Worm (Caenorhabditis elegans): ENCODE data around the gene pph-1.

Gene pph-1

ce11 chrV:10675978-10676377 lies 26.4 kb upstream of the pph-1 start:
- no peak for TF ChIP-seq elt-1 (tag; optimal IDR thresholded peaks at IDR 0.05)
- no peak for TF ChIP-seq fos-1 (tag; optimal IDR thresholded peaks at IDR 0.05)
- TF ChIP-seq nhr-43 (tag; optimal IDR thresholded peaks at IDR 0.05; ENCODE audit: poor library complexity, severe bottlenecking), result no peak
- no peak for TF ChIP-seq pha-4 (tag; optimal IDR thresholded peaks at IDR 0.05)
- no peak for TF ChIP-seq nhr-67 (tag; optimal IDR thresholded peaks at IDR 0.05)
- no peak for TF ChIP-seq snpc-4 (tag; optimal IDR thresholded peaks at IDR 0.05)
- no peak for TF ChIP-seq sea-2 (GFP tag; optimal IDR thresholded peaks at IDR 0.05)
- TF ChIP-seq ama-1 (optimal IDR thresholded peaks at IDR 0.05), result no peak
- TF ChIP-seq nhr-237 (tag; optimal IDR thresholded peaks at IDR 0.05), result no peak
- TF ChIP-seq nhr-28 (tag; optimal IDR thresholded peaks at IDR 0.05), result no peak
- TF ChIP-seq ZK546.5 (tag; optimal IDR thresholded peaks at IDR 0.05), result no peak
- TF ChIP-seq lsy-12 (tag; optimal IDR thresholded peaks at IDR 0.05), result no peak
- no peak for TF ChIP-seq lin-15B (tag; optimal IDR thresholded peaks at IDR 0.05)

- no peak for TF ChIP-seq nhr-237 (tag; optimal IDR thresholded peaks at IDR 0.05)
- TF ChIP-seq lin-15B (tag; optimal IDR thresholded peaks at IDR 0.05), result peak; percentile 12
- TF ChIP-seq egl-5 (tag; optimal IDR thresholded peaks at IDR 0.05), result peak; percentile 51
- TF ChIP-seq snpc-4 (tag; optimal IDR thresholded peaks at IDR 0.05), result peak; percentile 19
- peak; percentile 24 for TF ChIP-seq ama-1 (optimal IDR thresholded peaks at IDR 0.05)
- no peak for TF ChIP-seq mdl-1 (tag; optimal IDR thresholded peaks at IDR 0.05)
- TF ChIP-seq eor-1 (tag; optimal IDR thresholded peaks at IDR 0.05), result no peak
- TF ChIP-seq lin-39 (tag; optimal IDR thresholded peaks at IDR 0.05), result peak; percentile 5
- peak; percentile 60 for TF ChIP-seq hmg-11 (tag; optimal IDR thresholded peaks at IDR 0.05)
- TF ChIP-seq aly-2 (tag; optimal IDR thresholded peaks at IDR 0.05), result no peak
- TF ChIP-seq fkh-10 (GFP tag; optimal IDR thresholded peaks at IDR 0.05), result peak; percentile 61
- peak; percentile 63 for TF ChIP-seq nfya-1 (tag; optimal IDR thresholded peaks at IDR 0.05; ENCODE audit: insufficient read depth)
Measured at ce11 chrV:10677459-10677858, 24.9 kb upstream of the pph-1 start.

- TF ChIP-seq R02D3.7 (tag; optimal IDR thresholded peaks at IDR 0.05), result no peak
- TF ChIP-seq nhr-23 (tag; optimal IDR thresholded peaks at IDR 0.05), result peak; percentile 59
- no peak for TF ChIP-seq jun-1 (tag; optimal IDR thresholded peaks at IDR 0.05)
Measured at ce11 chrV:10679080-10679479, 23.3 kb upstream of the pph-1 start.

ce11 chrV:10679990-10680602 lies 22.3 kb upstream of the pph-1 start:
- TF ChIP-seq ZK546.5 (tag; optimal IDR thresholded peaks at IDR 0.05) (no peak), mdl-1 (tag; optimal IDR thresholded peaks at IDR 0.05) (no peak), nfya-1 (tag; optimal IDR thresholded peaks at IDR 0.05; ENCODE audit: insufficient read depth) (peak; percentile 18), sea-2 (GFP tag; optimal IDR thresholded peaks at IDR 0.05) (no peak), egl-27 (tag; optimal IDR thresholded peaks at IDR 0.05) (no peak), elt-2 (tag; optimal IDR thresholded peaks at IDR 0.05) (no peak)

- TF ChIP-seq elt-1 (tag; optimal IDR thresholded peaks at IDR 0.05), result no peak
- TF ChIP-seq ceh-28 (tag; optimal IDR thresholded peaks at IDR 0.05), result peak; percentile 46
- TF ChIP-seq nhr-43 (tag; optimal IDR thresholded peaks at IDR 0.05; ENCODE audit: poor library complexity, severe bottlenecking), result peak; percentile 53
- TF ChIP-seq nhr-11 (tag; optimal IDR thresholded peaks at IDR 0.05), result no peak
- peak; percentile 54 for TF ChIP-seq jun-1 (tag; optimal IDR thresholded peaks at IDR 0.05)
- TF ChIP-seq pha-4 (tag; optimal IDR thresholded peaks at IDR 0.05), result peak; percentile 7
- TF ChIP-seq elt-2 (tag; optimal IDR thresholded peaks at IDR 0.05), result peak; percentile 75
- peak; percentile 59 for TF ChIP-seq hmg-11 (tag; optimal IDR thresholded peaks at IDR 0.05)
- peak; percentile 57 for TF ChIP-seq nhr-23 (tag; optimal IDR thresholded peaks at IDR 0.05)
- TF ChIP-seq zag-1 (tag; optimal IDR thresholded peaks at IDR 0.05), result no peak
- TF ChIP-seq mdl-1 (tag; optimal IDR thresholded peaks at IDR 0.05), result peak; percentile 67
- TF ChIP-seq ama-1 (optimal IDR thresholded peaks at IDR 0.05), result peak; percentile 58
Measured at ce11 chrV:10681117-10681959, 21.0 kb upstream of the pph-1 start.

- no peak for TF ChIP-seq elt-1 (tag; optimal IDR thresholded peaks at IDR 0.05)
- peak; percentile 9 for TF ChIP-seq lin-39 (tag; optimal IDR thresholded peaks at IDR 0.05)
Measured at ce11 chrV:10682122-10682521, 20.2 kb upstream of the pph-1 start, which contains the start of gene gsp-1. Gene gsp-1, plus strand, starts transcription at chrV:10682422.

All from whole organism, L3 larva.